Worm (Caenorhabditis elegans) whole organism, young adult: ENCODE data around the gene eat-3.

Experiments
- B0336.3 ChIP-seq: fragments of 200-800 bp; sonication (Bioruptor generic); IDR thresholded peaks from 2 replicates; pipeline ENCODE4 v1.3.6; 2022; ENCODE audit warnings: missing genetic modification characterization, missing compliant biosample characterization
- F33H1.4 ChIP-seq: fragments of 200-800 bp; sonication (Bioruptor generic); IDR thresholded peaks from 2 replicates; pipeline ENCODE4 v1.3.6; 2022; ENCODE audit warnings: missing genetic modification reagents, missing genetic modification characterization, missing compliant biosample characterization
- F52B5.7 ChIP-seq: sonication (generic microtip); optimal IDR thresholded peaks from 2 replicates; lab custom pipeline; 2016; ENCODE audit warnings: mild to moderate bottlenecking, missing genetic modification characterization, missing compliant biosample characterization
- T07F8.4 ChIP-seq: sonication (generic microtip); optimal IDR thresholded peaks from 2 replicates; lab custom pipeline; 2016; ENCODE audit warnings: mild to moderate bottlenecking, missing genetic modification characterization, moderate library complexity, missing compliant biosample characterization
- T26A5.8 ChIP-seq: sonication (generic microtip); optimal IDR thresholded peaks from 2 replicates; lab custom pipeline; 2016; ENCODE audit warnings: missing genetic modification characterization, missing compliant biosample characterization
- Y53F4B.3 ChIP-seq: fragments of 200-800 bp; sonication (Bioruptor generic); IDR thresholded peaks from 2 replicates; pipeline ENCODE4 v1.3.6; 2022; ENCODE audit warnings: missing genetic modification reagents, missing genetic modification characterization, missing compliant biosample characterization
- aptf-2 ChIP-seq: fragments of 200-800 bp; sonication (Bioruptor generic); conservative IDR thresholded peaks from 2 replicates; pipeline ENCODE4 v1.3.6; 2022; ENCODE audit warnings: missing genetic modification reagents, missing genetic modification characterization, missing compliant biosample characterization
- aptf-3 ChIP-seq: fragments of 200-800 bp; sonication (Bioruptor generic); IDR thresholded peaks from 2 replicates; pipeline ENCODE4 v1.3.6; 2022; ENCODE audit warnings: missing genetic modification characterization, missing compliant biosample characterization
- cebp-1 ChIP-seq, 2 experiments: fragments of 200-800 bp in 1 of 2; sonication (Bioruptor generic) in 1 of 2; sonication (generic microtip) in 1 of 2; IDR thresholded peaks in 1 of 2; optimal IDR thresholded peaks in 1 of 2; 2 replicates each; pipeline versions ENCODE4 v1.3.6 to Lab custom; 2017 to 2022; ENCODE audit warnings: missing compliant biosample characterization in 2 of 2, missing genetic modification characterization in 2 of 2, mild to moderate bottlenecking in 1 of 2, missing genetic modification reagents in 1 of 2, moderate library complexity in 1 of 2
- ceh-100 ChIP-seq: fragments of 200-800 bp; sonication (Bioruptor generic); IDR thresholded peaks from 2 replicates; pipeline ENCODE4 v1.3.6; 2022; ENCODE audit warnings: missing genetic modification reagents, missing genetic modification characterization, missing compliant biosample characterization
- ceh-27 ChIP-seq: fragments of 200-800 bp; sonication (Bioruptor generic); optimal IDR thresholded peaks from 2 replicates; lab custom pipeline; 2018; ENCODE audit warnings: mild to moderate bottlenecking, missing genetic modification characterization, moderate library complexity, missing compliant biosample characterization
- ceh-40 ChIP-seq: fragments of 200-800 bp; sonication (Bioruptor generic); IDR thresholded peaks from 2 replicates; pipeline ENCODE4 v1.3.6; 2022; ENCODE audit warnings: missing genetic modification characterization, missing compliant biosample characterization
- die-1 ChIP-seq: sonication (generic microtip); optimal IDR thresholded peaks from 2 replicates; lab custom pipeline; 2016; ENCODE audit warnings: missing genotype, mild to moderate bottlenecking, missing genetic modification characterization, missing compliant biosample characterization
- dpl-1 ChIP-seq: fragments of 150-350 bp; optimal IDR thresholded peaks from 2 replicates; lab custom pipeline; 2014; ENCODE audit warnings: missing biosample characterization, missing genetic modification reagents, missing genetic modification characterization
- fkh-3 ChIP-seq: sonication (generic microtip); optimal IDR thresholded peaks from 2 replicates; lab custom pipeline; 2016; ENCODE audit warnings: mild to moderate bottlenecking, missing genetic modification characterization, missing compliant biosample characterization
- gei-17 ChIP-seq: fragments of 200-800 bp; sonication (Bioruptor generic); optimal IDR thresholded peaks from 2 replicates; lab custom pipeline; 2018; ENCODE audit warnings: mild to moderate bottlenecking, missing genetic modification characterization, missing compliant biosample characterization
- him-1 ChIP-seq: sonication (generic microtip); optimal IDR thresholded peaks from 2 replicates; lab custom pipeline; 2016; ENCODE audit warnings: missing genotype, missing genetic modification reagents, missing genetic modification characterization, missing compliant biosample characterization
- hlh-12 ChIP-seq: sonication (generic microtip); optimal IDR thresholded peaks from 2 replicates; lab custom pipeline; 2016; ENCODE audit warnings: missing genetic modification characterization, missing compliant biosample characterization
- hlh-26 ChIP-seq: fragments of 200-800 bp; sonication (Bioruptor generic); conservative IDR thresholded peaks from 2 replicates; pipeline ENCODE4 v1.3.6; 2022; ENCODE audit warnings: missing genetic modification reagents, missing genetic modification characterization, missing compliant biosample characterization
- hmg-1.2 ChIP-seq: fragments of 200-800 bp; sonication (Bioruptor generic); IDR thresholded peaks from 2 replicates; pipeline ENCODE4 v1.3.6; 2022; ENCODE audit warnings: missing genetic modification reagents, missing genetic modification characterization, missing compliant biosample characterization
- hmg-20 ChIP-seq: fragments of 200-800 bp; sonication (Bioruptor generic); IDR thresholded peaks from 2 replicates; pipeline ENCODE4 v1.3.6; 2022; ENCODE audit warnings: missing genetic modification reagents, missing genetic modification characterization, missing compliant biosample characterization
- lag-1 ChIP-seq: fragments of 200-800 bp; sonication (Bioruptor generic); IDR thresholded peaks from 2 replicates; pipeline ENCODE4 v1.3.6; 2022; ENCODE audit warnings: missing genetic modification reagents, missing genetic modification characterization, missing compliant biosample characterization
- let-526 ChIP-seq: fragments of 200-800 bp; sonication (Bioruptor generic); IDR thresholded peaks from 2 replicates; pipeline ENCODE4 v1.3.6; 2022; ENCODE audit warnings: missing genetic modification reagents, missing genetic modification characterization, missing compliant biosample characterization
- lsy-27 ChIP-seq: sonication (generic microtip); optimal IDR thresholded peaks from 2 replicates; lab custom pipeline; 2017; ENCODE audit warnings: missing genetic modification characterization, mild to moderate bottlenecking, missing compliant biosample characterization, antibody characterized with exemption, missing genotype, borderline replicate concordance; ENCODE audit not compliant: insufficient read depth
- madf-3 ChIP-seq: fragments of 200-800 bp; sonication (Bioruptor generic); IDR thresholded peaks from 2 replicates; pipeline ENCODE4 v1.3.6; 2022; ENCODE audit warnings: missing genetic modification reagents, missing genetic modification characterization, missing compliant biosample characterization
- mel-28 ChIP-seq: sonication (generic microtip); optimal IDR thresholded peaks from 2 replicates; lab custom pipeline; 2016; ENCODE audit warnings: borderline replicate concordance, mild to moderate bottlenecking, missing genetic modification characterization, missing compliant biosample characterization
- nfya-1 ChIP-seq: sonication (generic microtip); optimal IDR thresholded peaks from 2 replicates; lab custom pipeline; 2017; ENCODE audit warnings: antibody characterized with exemption, missing compliant biosample characterization, missing genetic modification characterization, borderline replicate concordance; ENCODE audit not compliant: insufficient read depth
- nhr-27 ChIP-seq: fragments of 200-800 bp; sonication (Bioruptor generic); optimal IDR thresholded peaks from 2 replicates; lab custom pipeline; 2018; ENCODE audit warnings: mild to moderate bottlenecking, missing genetic modification characterization, moderate library complexity, missing compliant biosample characterization
- rpc-1 ChIP-seq, 2 experiments: fragments of 150-350 bp in 1 of 2; sonication (generic microtip) in 1 of 2; optimal IDR thresholded peaks; 2 replicates each; lab custom pipeline; 2014 to 2018; ENCODE audit warnings: missing biosample characterization in 1 of 2, missing genetic modification characterization in 1 of 2, missing genetic modification reagents in 1 of 2, missing genotype in 1 of 2
- snpc-1.1 ChIP-seq: sonication (generic microtip); optimal IDR thresholded peaks from 2 replicates; lab custom pipeline; 2017; ENCODE audit warnings: missing genetic modification characterization, mild to moderate bottlenecking, missing compliant biosample characterization, antibody characterized with exemption, moderate library complexity, missing genotype, missing genetic modification reagents; ENCODE audit not compliant: insufficient read depth
- unc-62 ChIP-seq: fragments of 150-350 bp; optimal IDR thresholded peaks from 2 replicates; lab custom pipeline; 2014; ENCODE audit warnings: missing biosample characterization, missing genetic modification reagents, missing genetic modification characterization
- ztf-22 ChIP-seq: fragments of 200-800 bp; sonication (Bioruptor generic); optimal IDR thresholded peaks from 2 replicates; lab custom pipeline; 2018; ENCODE audit warnings: mild to moderate bottlenecking, missing genetic modification characterization, moderate library complexity, missing compliant biosample characterization
- ztf-25 ChIP-seq: fragments of 200-800 bp; sonication (Bioruptor generic); IDR thresholded peaks from 2 replicates; pipeline ENCODE4 v1.3.6; 2022; ENCODE audit warnings: missing genetic modification reagents, missing genetic modification characterization, missing compliant biosample characterization
- ztf-28 ChIP-seq: fragments of 200-800 bp; sonication (Bioruptor generic); IDR thresholded peaks from 2 replicates; pipeline ENCODE4 v1.3.6; 2022; ENCODE audit warnings: missing genetic modification reagents, missing genetic modification characterization, missing compliant biosample characterization
- ztf-6 ChIP-seq: fragments of 200-800 bp; sonication (Bioruptor generic); IDR thresholded peaks from 2 replicates; pipeline ENCODE4 v1.3.6; 2022; ENCODE audit warnings: missing genetic modification reagents, missing genetic modification characterization, missing compliant biosample characterization

The eat-3 gene

ce11 chrII:9308614-9309046 lies 16.0 kb upstream of the eat-3 start:
- TF ChIP-seq ceh-40 (no peak), hmg-1.2 (GFP tag; lab: Robert Waterston, UW) (peak; percentile 66), lag-1 (no peak), him-1 (tag; lab: Kevin White, UChicago) (no peak), unc-62 (peak; percentile 19), aptf-3 (GFP tag; lab: Robert Waterston, UW) (no peak), die-1 (tag; lab: Kevin White, UChicago) (no peak), rpc-1 (optimal IDR thresholded peaks at IDR 0.05; lab: Kevin White, UChicago) (no peak), rpc-1 (tag; optimal IDR thresholded peaks at IDR 0.05; lab: Kevin White, UChicago) (no peak), ztf-6 (GFP tag; lab: Robert Waterston, UW) (no peak), fkh-3 (no peak)

- TF ChIP-seq T07F8.4 (tag; lab: Kevin White, UChicago): no peak
- no peak for TF ChIP-seq ztf-28
- TF ChIP-seq let-526 (GFP tag; lab: Robert Waterston, UW): no peak
- TF ChIP-seq F52B5.7 (tag; lab: Kevin White, UChicago): no peak
- no peak for TF ChIP-seq ceh-100 (GFP tag; lab: Robert Waterston, UW)
- TF ChIP-seq hmg-20 (GFP tag; lab: Robert Waterston, UW): no peak
- TF ChIP-seq nfya-1 (tag; lab: Kevin White, UChicago): no peak
- TF ChIP-seq ztf-22 (GFP tag; lab: Kevin White, UChicago): no peak
- TF ChIP-seq Y53F4B.3 (GFP tag; lab: Robert Waterston, UW): no peak
Measured at ce11 chrII:9310204-9310603, 14.5 kb upstream of the eat-3 start, which contains the start of gene cam-1. Gene cam-1, minus strand, starts transcription at chrII:9310304.

ce11 chrII:9310794-9311193 lies 13.9 kb upstream of the eat-3 start:
- TF ChIP-seq hlh-26 (GFP tag; lab: Robert Waterston, UW) (no peak), ceh-40 (no peak), madf-3 (GFP tag; lab: Robert Waterston, UW) (no peak), ztf-25 (no peak), gei-17 (GFP tag; lab: Kevin White, UChicago) (no peak), F33H1.4 (GFP tag; lab: Robert Waterston, UW) (no peak), nhr-27 (tag; lab: Kevin White, UChicago) (no peak), T26A5.8 (tag; lab: Kevin White, UChicago) (no peak), nfya-1 (tag; lab: Kevin White, UChicago) (no peak)

- TF ChIP-seq snpc-1.1 (no peak), ceh-27 (GFP tag; lab: Kevin White, UChicago) (peak; percentile 69)
Measured at ce11 chrII:9311702-9312101, 13.0 kb upstream of the eat-3 start.

ce11 chrII:9313335-9313734 lies 11.3 kb upstream of the eat-3 start:
- TF ChIP-seq lsy-27 (tag; lab: Kevin White, UChicago) (no peak), ztf-25 (no peak), dpl-1 (no peak), aptf-2 (GFP tag; lab: Robert Waterston, UW) (no peak), cebp-1 (GFP tag; IDR thresholded peaks at IDR 0.05; lab: Robert Waterston, UW) (no peak), cebp-1 (tag; optimal IDR thresholded peaks at IDR 0.05; lab: Kevin White, UChicago) (no peak), hlh-12 (tag; lab: Kevin White, UChicago) (no peak), B0336.3 (GFP tag; lab: Robert Waterston, UW) (no peak), hmg-1.2 (GFP tag; lab: Robert Waterston, UW) (no peak), ceh-40 (no peak), mel-28 (tag; lab: Kevin White, UChicago) (no peak)
